Worm (Caenorhabditis elegans): ENCODE results near the gene fipr-21.
A peak's percentile ranks its signal among the peaks of the same experiment; 100 is the strongest.

Gene fipr-21

DNA sequence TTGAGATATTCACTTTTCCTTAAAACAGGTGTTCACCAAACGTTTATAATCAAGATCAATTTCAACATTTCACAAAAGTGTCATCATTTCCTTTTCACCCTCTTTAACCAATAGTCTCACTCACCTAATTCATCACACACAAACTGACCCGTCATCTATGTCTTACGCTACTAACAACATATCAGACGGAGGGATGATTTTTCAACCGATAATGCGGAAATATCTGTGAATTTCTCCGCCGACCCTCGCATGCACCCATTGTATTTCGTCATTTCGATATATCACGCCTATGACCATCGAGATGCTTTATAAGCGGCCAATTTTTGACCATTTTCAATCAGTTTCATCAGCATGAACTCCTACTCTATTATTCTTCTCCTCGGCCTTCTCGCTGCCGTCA is at the start of gene fipr-21:
TSS of gene fipr-21 (plus strand) at position 352 of the 400 bp plus-strand sequence.
- TF ChIP-seq nhr-237 (tag; optimal IDR thresholded peaks at IDR 0.05) (no peak), egl-27 (tag; optimal IDR thresholded peaks at IDR 0.05) (peak; percentile 60), F13H6.1 (tag; optimal IDR thresholded peaks at IDR 0.05) (no peak), ZK546.5 (tag; optimal IDR thresholded peaks at IDR 0.05) (no peak), nhr-23 (tag; optimal IDR thresholded peaks at IDR 0.05) (no peak), nhr-129 (tag; optimal IDR thresholded peaks at IDR 0.05) (peak; percentile 51), peb-1 (tag; optimal IDR thresholded peaks at IDR 0.05) (no peak), blmp-1 (tag; optimal IDR thresholded peaks at IDR 0.05; ENCODE audit: insufficient read depth) (peak; percentile 78), C34F6.9 (tag; optimal IDR thresholded peaks at IDR 0.05) (no peak), lsy-2 (tag; optimal IDR thresholded peaks at IDR 0.05) (no peak), ztf-1 (GFP tag; conservative IDR thresholded peaks at IDR 0.05) (no peak), lin-13 (GFP tag; optimal IDR thresholded peaks at IDR 0.05) (no peak), sma-3 (GFP tag; optimal IDR thresholded peaks at IDR 0.05) (peak; percentile 56), aly-2 (tag; optimal IDR thresholded peaks at IDR 0.05) (no peak), sma-9 (GFP tag; optimal IDR thresholded peaks at IDR 0.05) (peak; percentile 60), sma-9 (tag; optimal IDR thresholded peaks at IDR 0.05) (no peak), nhr-21 (tag; optimal IDR thresholded peaks at IDR 0.05) (peak; percentile 38), unc-62 (GFP tag; optimal IDR thresholded peaks at IDR 0.05) (no peak), ceh-16 (tag; optimal IDR thresholded peaks at IDR 0.05) (peak; percentile 78), fos-1 (tag; optimal IDR thresholded peaks at IDR 0.05) (peak; percentile 57), zag-1 (tag; optimal IDR thresholded peaks at IDR 0.05) (no peak), nhr-25 (tag; optimal IDR thresholded peaks at IDR 0.05) (peak; percentile 83), ama-1 (optimal IDR thresholded peaks at IDR 0.05) (peak; percentile 6), nhr-77 (tag; optimal IDR thresholded peaks at IDR 0.05) (no peak), elt-1 (tag; optimal IDR thresholded peaks at IDR 0.05) (peak; percentile 57), nhr-12 (tag; optimal IDR thresholded peaks at IDR 0.05) (no peak), nhr-11 (tag; optimal IDR thresholded peaks at IDR 0.05) (no peak)

DNA sequence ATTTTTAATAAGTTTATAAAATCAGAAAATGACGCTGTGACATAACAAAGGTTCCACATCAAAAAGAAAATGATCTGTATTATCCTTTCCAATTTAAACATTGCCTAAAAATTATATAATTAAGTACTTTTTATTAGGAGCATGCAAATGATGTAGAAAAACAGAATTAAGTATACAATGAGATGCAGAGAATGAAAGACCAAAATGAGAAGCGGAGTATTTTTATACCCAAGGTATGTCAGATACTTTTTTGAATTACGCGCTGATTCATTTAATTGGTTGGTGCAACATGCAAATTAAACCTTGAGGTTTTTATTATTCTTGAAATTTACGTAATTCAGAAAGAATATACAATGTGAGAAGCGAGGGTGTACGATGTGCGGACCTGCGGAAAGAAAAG is 44.3 kb upstream of the fipr-21 start, which contains the start of gene C32A9.1:
TSS of gene C32A9.1 (minus strand) at position 101 of the 400 bp plus-strand sequence.
- TF ChIP-seq skn-1 (tag; optimal IDR thresholded peaks at IDR 0.05) (no peak), nhr-21 (tag; optimal IDR thresholded peaks at IDR 0.05) (no peak), R02D3.7 (tag; optimal IDR thresholded peaks at IDR 0.05) (no peak), nhr-237 (tag; optimal IDR thresholded peaks at IDR 0.05) (no peak), F13H6.1 (tag; optimal IDR thresholded peaks at IDR 0.05) (no peak), lin-39 (tag; optimal IDR thresholded peaks at IDR 0.05) (no peak), lin-11 (tag; optimal IDR thresholded peaks at IDR 0.05) (no peak), sma-9 (GFP tag; optimal IDR thresholded peaks at IDR 0.05) (no peak), sma-9 (tag; optimal IDR thresholded peaks at IDR 0.05) (no peak), nhr-23 (tag; optimal IDR thresholded peaks at IDR 0.05) (no peak), nhr-11 (tag; optimal IDR thresholded peaks at IDR 0.05) (no peak), ceh-82 (tag; optimal IDR thresholded peaks at IDR 0.05) (no peak), Y55F3AM.14 (GFP tag; optimal IDR thresholded peaks at IDR 0.05) (no peak), ama-1 (optimal IDR thresholded peaks at IDR 0.05) (no peak), fos-1 (tag; optimal IDR thresholded peaks at IDR 0.05) (no peak), ztf-11 (tag; optimal IDR thresholded peaks at IDR 0.05) (no peak), ZK546.5 (tag; optimal IDR thresholded peaks at IDR 0.05) (no peak), unc-55 (GFP tag; optimal IDR thresholded peaks at IDR 0.05) (no peak), lsy-2 (tag; optimal IDR thresholded peaks at IDR 0.05) (no peak), blmp-1 (tag; optimal IDR thresholded peaks at IDR 0.05; ENCODE audit: insufficient read depth) (no peak), nhr-77 (tag; optimal IDR thresholded peaks at IDR 0.05) (no peak)

DNA sequence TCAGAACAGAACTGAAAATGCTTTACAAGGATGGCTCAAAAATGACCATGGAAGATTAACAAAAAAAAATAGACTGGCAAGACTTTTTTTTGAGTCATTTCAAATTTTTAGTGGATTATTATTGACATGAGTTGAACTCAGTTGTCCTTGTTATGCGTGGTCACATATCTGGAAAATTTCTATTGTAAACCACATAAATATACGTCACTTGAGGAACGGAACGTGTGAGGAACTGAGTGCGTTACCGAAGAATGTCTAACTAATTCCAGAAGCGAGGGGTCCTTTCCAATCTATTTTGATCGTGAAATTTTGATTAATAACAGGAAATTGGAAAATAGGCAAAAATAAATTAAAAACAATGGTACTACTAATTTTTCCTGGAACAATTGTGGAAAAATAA is 42.0 kb upstream of the fipr-21 start:
- TF ChIP-seq unc-62 (GFP tag; optimal IDR thresholded peaks at IDR 0.05) (no peak), unc-39 (tag; optimal IDR thresholded peaks at IDR 0.05) (no peak), nhr-23 (tag; optimal IDR thresholded peaks at IDR 0.05) (no peak), snpc-4 (tag; optimal IDR thresholded peaks at IDR 0.05) (no peak), sma-9 (GFP tag; optimal IDR thresholded peaks at IDR 0.05) (no peak), sma-9 (tag; optimal IDR thresholded peaks at IDR 0.05) (no peak), gmeb-1 (tag; optimal IDR thresholded peaks at IDR 0.05) (no peak), nhr-77 (tag; optimal IDR thresholded peaks at IDR 0.05) (no peak), alr-1 (tag; optimal IDR thresholded peaks at IDR 0.05) (no peak), nhr-237 (tag; optimal IDR thresholded peaks at IDR 0.05) (no peak), C34F6.9 (tag; optimal IDR thresholded peaks at IDR 0.05) (no peak), elt-3 (tag; optimal IDR thresholded peaks at IDR 0.05) (no peak), ZK546.5 (tag; optimal IDR thresholded peaks at IDR 0.05) (no peak), nhr-11 (tag; optimal IDR thresholded peaks at IDR 0.05) (no peak), mdl-1 (tag; optimal IDR thresholded peaks at IDR 0.05) (no peak), sem-4 (tag; optimal IDR thresholded peaks at IDR 0.05) (no peak)
